Worm (Caenorhabditis elegans) whole organism, L4 larva: ENCODE data around the gene F26F4.9.
A peak's percentile ranks its signal among the peaks of the same experiment; 100 is the strongest.

Experiments used
- D1046.2 ChIP-seq: fragments of 200-800 bp; sonication (Bioruptor generic); IDR thresholded peaks from 2 replicates; pipeline ENCODE4 v1.3.6; 2022; ENCODE audit warnings: missing genetic modification characterization, missing compliant biosample characterization
- T20F7.1 ChIP-seq: fragments of 200-800 bp; sonication (Bioruptor generic); optimal IDR thresholded peaks from 2 replicates; lab custom pipeline; 2018; ENCODE audit warnings: mild to moderate bottlenecking, missing genetic modification characterization, missing compliant biosample characterization
- aly-2 ChIP-seq: sonication (generic microtip); optimal IDR thresholded peaks from 2 replicates; lab custom pipeline; 2018; ENCODE audit warnings: missing biosample characterization, missing genetic modification characterization
- ama-1 ChIP-seq: fragments of 150-350 bp; optimal IDR thresholded peaks from 2 replicates; lab custom pipeline; 2014; ENCODE audit warnings: inconsistent platforms, mixed read lengths
- arid-1 ChIP-seq: fragments of 200-800 bp; sonication (Bioruptor generic); conservative IDR thresholded peaks from 2 replicates; pipeline ENCODE4 v1.3.6; 2022; ENCODE audit warnings: missing genetic modification reagents, missing genetic modification characterization, missing compliant biosample characterization
- attf-4 ChIP-seq: sonication (generic microtip); optimal IDR thresholded peaks from 3 replicates; lab custom pipeline; 2017; ENCODE audit warnings: missing biosample characterization, missing genetic modification characterization
- daf-16 ChIP-seq, 3 experiments: sonication (generic microtip); optimal IDR thresholded peaks; 2 replicates each; lab custom pipeline; 2016 to 2017; ENCODE audit warnings: missing genetic modification characterization in 3 of 3, missing genetic modification reagents in 3 of 3, mild to moderate bottlenecking in 2 of 3, missing compliant biosample characterization in 2 of 3, missing biosample characterization in 1 of 3, moderate library complexity in 1 of 3
- daf-19 ChIP-seq: fragments of 200-800 bp; sonication (Bioruptor generic); conservative IDR thresholded peaks from 2 replicates; pipeline ENCODE4 v1.3.6; 2022; ENCODE audit warnings: missing genetic modification characterization, missing compliant biosample characterization
- dmd-8 ChIP-seq: fragments of 200-800 bp; sonication (Bioruptor generic); IDR thresholded peaks from 2 replicates; pipeline ENCODE4 v1.3.6; 2022; ENCODE audit warnings: missing genetic modification characterization, missing compliant biosample characterization
- dpl-1 ChIP-seq: fragments of 150-350 bp; optimal IDR thresholded peaks from 2 replicates; lab custom pipeline; 2014; ENCODE audit warnings: missing biosample characterization, missing genetic modification reagents, missing genetic modification characterization
- egl-27 ChIP-seq: sonication (generic microtip); optimal IDR thresholded peaks from 3 replicates; lab custom pipeline; 2017; ENCODE audit warnings: missing biosample characterization, missing genetic modification reagents, missing genetic modification characterization
- fkh-10 ChIP-seq: fragments of 150-350 bp; optimal IDR thresholded peaks from 2 replicates; lab custom pipeline; 2014; ENCODE audit warnings: missing biosample characterization, missing genetic modification reagents, missing genetic modification characterization
- hif-1 ChIP-seq, 2 experiments: sonication (generic microtip); optimal IDR thresholded peaks; 2 replicates each; lab custom pipeline; 2016 to 2017; ENCODE audit warnings: missing compliant biosample characterization in 2 of 2, missing genetic modification characterization in 2 of 2, missing genetic modification reagents in 2 of 2, missing genotype in 2 of 2, mild to moderate bottlenecking in 1 of 2
- hmg-1.1 ChIP-seq: fragments of 200-800 bp; sonication (Bioruptor generic); IDR thresholded peaks from 2 replicates; pipeline ENCODE4 v1.3.6; 2022; ENCODE audit warnings: missing genetic modification reagents, missing genetic modification characterization, missing compliant biosample characterization
- lim-7 ChIP-seq: fragments of 200-800 bp; sonication (Bioruptor generic); IDR thresholded peaks from 2 replicates; pipeline ENCODE4 v1.3.6; 2022; ENCODE audit warnings: missing genetic modification characterization, missing compliant biosample characterization
- lin-13 ChIP-seq: fragments of 150-350 bp; optimal IDR thresholded peaks from 2 replicates; lab custom pipeline; 2014; ENCODE audit warnings: missing biosample characterization, missing genetic modification reagents, missing genetic modification characterization
- lin-15B ChIP-seq: fragments of 150-350 bp; sonication (generic microtip); optimal IDR thresholded peaks from 3 replicates; lab custom pipeline; 2014; ENCODE audit warnings: missing biosample characterization, missing genetic modification characterization
- lin-29 ChIP-seq: fragments of 200-800 bp; sonication (Bioruptor generic); IDR thresholded peaks from 2 replicates; pipeline ENCODE4 v1.3.6; 2022; ENCODE audit warnings: missing genetic modification reagents, missing genetic modification characterization, missing compliant biosample characterization
- lin-38 ChIP-seq: fragments of 200-800 bp; sonication (Bioruptor generic); IDR thresholded peaks from 2 replicates; pipeline ENCODE4 v1.3.6; 2022; ENCODE audit warnings: missing genetic modification reagents, missing genetic modification characterization, missing compliant biosample characterization
- lin-39 ChIP-seq: fragments of 150-350 bp; optimal IDR thresholded peaks from 2 replicates; lab custom pipeline; 2014; ENCODE audit warnings: missing biosample characterization, missing genetic modification reagents, missing genetic modification characterization
- mdt-29 ChIP-seq: fragments of 200-800 bp; sonication (Bioruptor generic); IDR thresholded peaks from 2 replicates; pipeline ENCODE4 v1.3.6; 2022; ENCODE audit warnings: missing genetic modification reagents, missing genetic modification characterization, missing compliant biosample characterization
- mep-1 ChIP-seq: fragments of 150-350 bp; sonication (generic microtip); optimal IDR thresholded peaks from 3 replicates; lab custom pipeline; 2014; ENCODE audit warnings: missing biosample characterization, missing genetic modification characterization
- mes-2 ChIP-seq: sonication (generic microtip); optimal IDR thresholded peaks from 2 replicates; lab custom pipeline; 2016; ENCODE audit warnings: missing genotype, mild to moderate bottlenecking, missing genetic modification characterization, missing compliant biosample characterization; ENCODE audit not compliant: poor library complexity, severe bottlenecking
- nhr-11 ChIP-seq: fragments of 150-350 bp; optimal IDR thresholded peaks from 2 replicates; lab custom pipeline; 2014; ENCODE audit warnings: missing biosample characterization, missing genetic modification characterization
- nhr-25 ChIP-seq: sonication (generic microtip); optimal IDR thresholded peaks from 2 replicates; lab custom pipeline; 2017; ENCODE audit warnings: missing genetic modification characterization, mild to moderate bottlenecking, missing compliant biosample characterization, antibody characterized with exemption, moderate library complexity, borderline replicate concordance; ENCODE audit not compliant: insufficient read depth
- nhr-28 ChIP-seq: fragments of 150-350 bp; optimal IDR thresholded peaks from 2 replicates; lab custom pipeline; 2014; ENCODE audit warnings: missing biosample characterization, missing genetic modification characterization
- nhr-76 ChIP-seq: fragments of 150-350 bp; optimal IDR thresholded peaks from 2 replicates; lab custom pipeline; 2014; ENCODE audit warnings: missing biosample characterization, missing genetic modification characterization
- pha-4 ChIP-seq, 2 experiments: fragments of 150-350 bp in 1 of 2; fragments of 200-800 bp in 1 of 2; sonication (Bioruptor generic) in 1 of 2; IDR thresholded peaks in 1 of 2; optimal IDR thresholded peaks in 1 of 2; 2 replicates each; pipeline versions ENCODE4 v1.3.6 to Lab custom; 2014 to 2022; ENCODE audit warnings: missing genetic modification characterization in 2 of 2, missing genetic modification reagents in 2 of 2, missing biosample characterization in 1 of 2, missing compliant biosample characterization in 1 of 2
- pqm-1 ChIP-seq: sonication (generic microtip); optimal IDR thresholded peaks from 2 replicates; lab custom pipeline; 2017; ENCODE audit warnings: missing biosample characterization, missing genetic modification characterization
- rbr-2 ChIP-seq: sonication (generic microtip); optimal IDR thresholded peaks from 2 replicates; lab custom pipeline; 2016; ENCODE audit warnings: missing genotype, missing genetic modification characterization, missing compliant biosample characterization
- set-16 ChIP-seq: fragments of 200-800 bp; sonication (Bioruptor generic); IDR thresholded peaks from 2 replicates; pipeline ENCODE4 v1.3.6; 2022; ENCODE audit warnings: missing genetic modification reagents, missing genetic modification characterization, missing compliant biosample characterization
- spr-1 ChIP-seq: sonication (generic microtip); optimal IDR thresholded peaks from 2 replicates; lab custom pipeline; 2016; ENCODE audit warnings: mild to moderate bottlenecking, missing genetic modification characterization, missing compliant biosample characterization
- unc-130 ChIP-seq: sonication (generic microtip); optimal IDR thresholded peaks from 2 replicates; lab custom pipeline; 2016; ENCODE audit warnings: missing genetic modification reagents, missing genetic modification characterization, missing compliant biosample characterization
- unc-62 ChIP-seq, 3 experiments: fragments of 150-350 bp in 1 of 3; sonication (generic microtip); optimal IDR thresholded peaks in 2 of 3; peaks in 1 of 3; 1 replicate in 1 of 3; 2 replicates in 2 of 3; lab custom pipeline; 2014 to 2017; ENCODE audit warnings: missing biosample characterization in 3 of 3, missing genetic modification characterization in 3 of 3, missing genetic modification reagents in 3 of 3, missing genotype in 1 of 3
- zfp-2 ChIP-seq: sonication (generic microtip); optimal IDR thresholded peaks from 2 replicates; lab custom pipeline; 2016; ENCODE audit warnings: mild to moderate bottlenecking, missing genetic modification characterization, missing compliant biosample characterization
- zip-2 ChIP-seq: fragments of 150-350 bp; optimal IDR thresholded peaks from 2 replicates; lab custom pipeline; 2014; ENCODE audit warnings: missing biosample characterization, missing genetic modification characterization

The F26F4.9 gene

DNA sequence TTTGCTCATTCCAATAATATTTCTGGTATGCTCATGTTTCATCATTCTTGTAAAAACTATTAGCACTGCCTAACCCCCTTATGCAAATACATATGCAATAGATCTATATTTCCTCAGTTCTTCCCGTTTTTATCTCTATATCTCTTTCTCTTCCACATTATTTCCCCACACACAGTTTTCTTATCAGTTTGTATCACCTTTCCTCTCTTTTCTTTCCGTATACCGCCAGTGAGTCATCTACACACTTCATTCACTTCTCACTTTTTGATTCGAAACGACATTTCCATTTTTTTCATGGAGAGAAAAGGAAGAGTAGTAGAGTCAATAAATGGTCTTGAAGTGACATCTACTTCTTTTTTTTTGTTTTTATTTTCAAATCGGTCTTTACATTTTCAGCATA, 6.0 kb downstream of the F26F4.9 start (continued):
- TF ChIP-seq pqm-1 (tag; lab: Kevin White, UChicago), result peak; percentile 68
- no peak for TF ChIP-seq ama-1
- TF ChIP-seq nhr-28 (tag; lab: Kevin White, UChicago), result peak; percentile 75
- TF ChIP-seq T20F7.1, result no peak
- no peak for TF ChIP-seq lim-7
- TF ChIP-seq nhr-11 (tag; lab: Kevin White, UChicago), result no peak
- TF ChIP-seq egl-27 (tag; lab: Kevin White, UChicago), result no peak
- no peak for TF ChIP-seq aly-2 (tag; lab: Kevin White, UChicago)
- TF ChIP-seq attf-4 (tag; lab: Kevin White, UChicago), result no peak
- TF ChIP-seq dpl-1 (GFP tag; lab: Kevin White, UChicago), result peak; percentile 25
- no peak for TF ChIP-seq mep-1 (tag; lab: Kevin White, UChicago)
- TF ChIP-seq nhr-76 (tag; lab: Kevin White, UChicago), result no peak
- TF ChIP-seq unc-62 (GFP tag; optimal IDR thresholded peaks at IDR 0.05 in 1 of 2; lab: Kevin White, UChicago), result no peak
- no peak for TF ChIP-seq unc-62 (tag; optimal IDR thresholded peaks at IDR 0.05; lab: Kevin White, UChicago)
- no peak for TF ChIP-seq lin-39 (tag; lab: Kevin White, UChicago)

DNA sequence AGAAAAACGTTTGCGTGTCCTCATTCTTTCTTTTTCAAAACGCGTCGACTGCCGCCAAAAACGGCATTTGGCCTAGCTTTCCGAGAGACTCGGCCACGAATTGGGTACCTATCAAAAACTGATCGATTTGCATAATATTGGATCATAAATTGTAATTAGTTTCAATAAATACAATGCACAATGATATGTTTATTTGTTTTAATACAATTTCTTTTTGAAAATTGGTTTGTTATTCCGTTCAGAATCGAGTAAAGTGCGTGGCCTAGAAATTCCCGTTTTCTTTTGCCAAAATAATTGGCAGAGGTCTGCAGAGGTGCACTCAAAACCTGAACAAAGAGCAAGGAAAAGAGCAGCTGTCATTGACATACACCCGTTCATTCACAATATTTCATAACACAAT, 6.9 kb downstream of the F26F4.9 start, which contains the start of gene F26F4.8:
F26F4.8 (minus strand) TSS at position 69 of the 400 bp plus-strand sequence.
- TF ChIP-seq zfp-2 (no peak), dmd-8 (GFP tag; lab: Robert Waterston, UW) (no peak), unc-130 (GFP tag; lab: Kevin White, UChicago) (peak; percentile 77), mes-2 (tag; lab: Kevin White, UChicago) (peak; percentile 69), hif-1 (tag; optimal IDR thresholded peaks at IDR 0.05; lab: Kevin White, UChicago) (peak in 1 of 2 experiments; percentile 52), lin-29 (GFP tag; lab: Robert Waterston, UW) (no peak), lin-38 (GFP tag; lab: Robert Waterston, UW) (no peak), dpl-1 (GFP tag; lab: Kevin White, UChicago) (peak; percentile 49), rbr-2 (tag; lab: Kevin White, UChicago) (peak; percentile 3)

- TF ChIP-seq lin-13, result no peak
- no peak for TF ChIP-seq lin-15B (tag; lab: Kevin White, UChicago)
- TF ChIP-seq hmg-1.1 (GFP tag; lab: Robert Waterston, UW), result no peak
- no peak for TF ChIP-seq arid-1
- no peak for TF ChIP-seq D1046.2 (GFP tag; lab: Robert Waterston, UW)
- TF ChIP-seq fkh-10 (GFP tag; lab: Kevin White, UChicago), result no peak
- TF ChIP-seq set-16, result no peak
- no peak for TF ChIP-seq pha-4 (GFP tag; IDR thresholded peaks at IDR 0.05; lab: Robert Waterston, UW)
- TF ChIP-seq pha-4 (tag; optimal IDR thresholded peaks at IDR 0.05; lab: Kevin White, UChicago), result no peak
- no peak for TF ChIP-seq egl-27 (tag; lab: Kevin White, UChicago)
- no peak for TF ChIP-seq zip-2 (tag; lab: Kevin White, UChicago)
These were observed 8.5 kb downstream of the F26F4.9 start, which contains the start of gene kbp-2 for ce11 chrIII:4903784-4904183. kbp-2 (minus strand) TSS chrIII:4903884.

- TF ChIP-seq hif-1 (tag; optimal IDR thresholded peaks at IDR 0.05; lab: Kevin White, UChicago), result no peak
- no peak for TF ChIP-seq daf-16 (GFP tag; optimal IDR thresholded peaks at IDR 0.05; lab: Kevin White, UChicago)
- TF ChIP-seq daf-16 (tag; optimal IDR thresholded peaks at IDR 0.05; lab: Kevin White, UChicago), result peak; percentile 42
- no peak for TF ChIP-seq nhr-25 (tag; lab: Kevin White, UChicago)
- TF ChIP-seq spr-1 (tag; lab: Kevin White, UChicago), result no peak
- no peak for TF ChIP-seq mdt-29
- TF ChIP-seq D1046.2 (GFP tag; lab: Robert Waterston, UW), result no peak
- TF ChIP-seq daf-19 (GFP tag; lab: Robert Waterston, UW), result no peak
- peak; percentile 3 for TF ChIP-seq nhr-28 (tag; lab: Kevin White, UChicago)
- TF ChIP-seq, all 104 proteins: peak for 2
These were observed 12.1 kb downstream of the F26F4.9 start, which contains the start of gene tag-340 for ce11 chrIII:4900260-4900659. tag-340 (plus strand) TSS chrIII:4900508.
